Worm (Caenorhabditis elegans): ENCODE results near the gene svh-2.

DNA sequence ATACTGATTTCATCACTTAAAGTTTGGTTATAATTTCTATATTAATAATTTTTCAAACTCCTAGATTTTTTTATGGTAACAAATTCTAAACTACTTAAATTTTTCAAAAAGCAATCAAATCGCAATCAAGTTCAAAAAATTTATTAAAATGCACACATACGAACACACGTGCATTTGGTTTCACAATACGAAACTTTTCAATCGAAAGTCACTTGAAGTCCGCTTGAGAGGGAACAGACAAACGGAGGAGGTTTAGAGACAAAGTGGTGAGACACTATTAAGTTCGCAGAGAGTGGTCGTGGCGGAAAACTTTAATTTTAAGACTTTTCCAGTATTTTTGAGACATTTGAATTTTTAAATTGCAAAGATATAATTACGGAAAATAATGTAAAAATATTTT, 47.4 kb upstream of the svh-2 start, which contains the start of gene glr-8:
- TF ChIP-seq unc-86 (tag; optimal IDR thresholded peaks at IDR 0.05) = no peak
- TF ChIP-seq ceh-82 (tag; optimal IDR thresholded peaks at IDR 0.05) = no peak
- no peak for TF ChIP-seq aly-2 (tag; optimal IDR thresholded peaks at IDR 0.05)
- no peak for TF ChIP-seq elt-2 (tag; optimal IDR thresholded peaks at IDR 0.05)
- no peak for TF ChIP-seq fkh-10 (GFP tag; optimal IDR thresholded peaks at IDR 0.05)
- TF ChIP-seq egl-13 (tag; optimal IDR thresholded peaks at IDR 0.05) = no peak
